Worm (Caenorhabditis elegans) whole organism, L4 larva: ENCODE results near the gene pqn-2.

ENCODE experiments used
- D1046.2 ChIP-seq: fragments of 200-800 bp; sonication (Bioruptor generic); IDR thresholded peaks from 2 replicates; pipeline ENCODE4 v1.3.6; 2022; ENCODE audit warnings: missing genetic modification characterization, missing compliant biosample characterization
- F10B5.3 ChIP-seq: sonication (generic microtip); optimal IDR thresholded peaks from 2 replicates; lab custom pipeline; 2016; ENCODE audit warnings: mild to moderate bottlenecking, missing genetic modification characterization, missing compliant biosample characterization
- F26F4.8 ChIP-seq: fragments of 200-800 bp; sonication (Bioruptor generic); conservative IDR thresholded peaks from 2 replicates; pipeline ENCODE4 v1.3.6; 2022; ENCODE audit warnings: missing genetic modification characterization, missing compliant biosample characterization
- R02D3.7 ChIP-seq: fragments of 150-350 bp; sonication (generic microtip); optimal IDR thresholded peaks from 3 replicates; lab custom pipeline; 2014; ENCODE audit warnings: missing biosample characterization, missing genetic modification characterization
- T20F7.1 ChIP-seq: fragments of 200-800 bp; sonication (Bioruptor generic); optimal IDR thresholded peaks from 2 replicates; lab custom pipeline; 2018; ENCODE audit warnings: mild to moderate bottlenecking, missing genetic modification characterization, missing compliant biosample characterization
- Y5F2A.4 ChIP-seq: fragments of 200-800 bp; sonication (Bioruptor generic); optimal IDR thresholded peaks from 2 replicates; lab custom pipeline; 2018; ENCODE audit warnings: mild to moderate bottlenecking, missing genetic modification characterization, missing compliant biosample characterization
- Y75B8A.6 ChIP-seq: fragments of 200-800 bp; sonication (Bioruptor generic); IDR thresholded peaks from 2 replicates; pipeline ENCODE4 v1.3.6; 2022; ENCODE audit warnings: missing genetic modification reagents, missing genetic modification characterization, missing compliant biosample characterization
- aly-2 ChIP-seq: sonication (generic microtip); optimal IDR thresholded peaks from 2 replicates; lab custom pipeline; 2018; ENCODE audit warnings: missing biosample characterization, missing genetic modification characterization
- ama-1 ChIP-seq: fragments of 150-350 bp; optimal IDR thresholded peaks from 2 replicates; lab custom pipeline; 2014; ENCODE audit warnings: inconsistent platforms, mixed read lengths
- arid-1 ChIP-seq: fragments of 200-800 bp; sonication (Bioruptor generic); conservative IDR thresholded peaks from 2 replicates; pipeline ENCODE4 v1.3.6; 2022; ENCODE audit warnings: missing genetic modification reagents, missing genetic modification characterization, missing compliant biosample characterization
- ceh-20 ChIP-seq: fragments of 200-800 bp; sonication (Bioruptor generic); IDR thresholded peaks from 2 replicates; pipeline ENCODE4 v1.3.6; 2022; ENCODE audit warnings: missing genetic modification reagents, missing genetic modification characterization, missing compliant biosample characterization
- ceh-44 ChIP-seq: fragments of 200-800 bp; sonication (Bioruptor generic); IDR thresholded peaks from 2 replicates; pipeline ENCODE4 v1.3.6; 2022; ENCODE audit warnings: missing genetic modification reagents, missing genetic modification characterization, missing compliant biosample characterization
- ceh-62 ChIP-seq: sonication (generic microtip); optimal IDR thresholded peaks from 2 replicates; lab custom pipeline; 2017; ENCODE audit warnings: missing biosample characterization, missing genetic modification characterization
- cey-2 ChIP-seq: sonication (generic microtip); optimal IDR thresholded peaks from 3 replicates; lab custom pipeline; 2017; ENCODE audit warnings: missing genetic modification characterization, mild to moderate bottlenecking, missing compliant biosample characterization, antibody characterized with exemption, borderline replicate concordance; ENCODE audit not compliant: insufficient read depth
- daf-12 ChIP-seq: fragments of 150-350 bp; optimal IDR thresholded peaks from 2 replicates; lab custom pipeline; 2014; ENCODE audit warnings: missing biosample characterization, missing genetic modification reagents, missing genetic modification characterization
- daf-16 ChIP-seq, 3 experiments: sonication (generic microtip); optimal IDR thresholded peaks; 2 replicates each; lab custom pipeline; 2016 to 2017; ENCODE audit warnings: missing genetic modification characterization in 3 of 3, missing genetic modification reagents in 3 of 3, mild to moderate bottlenecking in 2 of 3, missing compliant biosample characterization in 2 of 3, missing biosample characterization in 1 of 3, moderate library complexity in 1 of 3
- dmd-9 ChIP-seq: fragments of 200-800 bp; sonication (Bioruptor generic); IDR thresholded peaks from 2 replicates; pipeline ENCODE4 v1.3.6; 2022; ENCODE audit warnings: missing genetic modification reagents, missing genetic modification characterization, missing compliant biosample characterization
- dve-1 ChIP-seq: sonication (generic microtip); optimal IDR thresholded peaks from 2 replicates; lab custom pipeline; 2017; ENCODE audit warnings: antibody characterized with exemption, mild to moderate bottlenecking, missing genetic modification characterization, missing compliant biosample characterization; ENCODE audit not compliant: insufficient read depth
- egl-27 ChIP-seq: sonication (generic microtip); optimal IDR thresholded peaks from 3 replicates; lab custom pipeline; 2017; ENCODE audit warnings: missing biosample characterization, missing genetic modification reagents, missing genetic modification characterization
- egl-43 ChIP-seq: fragments of 200-800 bp; sonication (Bioruptor generic); IDR thresholded peaks from 2 replicates; pipeline ENCODE4 v1.3.6; 2022; ENCODE audit warnings: missing genetic modification reagents, missing genetic modification characterization, missing compliant biosample characterization
- gei-8 ChIP-seq: fragments of 200-800 bp; sonication (Bioruptor generic); optimal IDR thresholded peaks from 2 replicates; lab custom pipeline; 2018; ENCODE audit warnings: mild to moderate bottlenecking, missing genetic modification characterization, missing compliant biosample characterization
- hif-1 ChIP-seq, 2 experiments: sonication (generic microtip); optimal IDR thresholded peaks; 2 replicates each; lab custom pipeline; 2016 to 2017; ENCODE audit warnings: missing compliant biosample characterization in 2 of 2, missing genetic modification characterization in 2 of 2, missing genetic modification reagents in 2 of 2, missing genotype in 2 of 2, mild to moderate bottlenecking in 1 of 2
- hlh-11 ChIP-seq: fragments of 200-800 bp; sonication (Bioruptor generic); optimal IDR thresholded peaks from 2 replicates; lab custom pipeline; 2018; ENCODE audit warnings: mild to moderate bottlenecking, missing genetic modification characterization, missing compliant biosample characterization
- hlh-30 ChIP-seq: sonication (generic microtip); optimal IDR thresholded peaks from 2 replicates; lab custom pipeline; 2017; ENCODE audit warnings: antibody characterized with exemption, mild to moderate bottlenecking, missing genetic modification characterization, missing compliant biosample characterization; ENCODE audit not compliant: insufficient read depth
- jun-1 ChIP-seq: fragments of 150-350 bp; optimal IDR thresholded peaks from 2 replicates; lab custom pipeline; 2014; ENCODE audit warnings: missing biosample characterization, missing genetic modification reagents, missing genetic modification characterization
- lim-7 ChIP-seq: fragments of 200-800 bp; sonication (Bioruptor generic); IDR thresholded peaks from 2 replicates; pipeline ENCODE4 v1.3.6; 2022; ENCODE audit warnings: missing genetic modification characterization, missing compliant biosample characterization
- lin-1 ChIP-seq: fragments of 200-800 bp; sonication (Bioruptor generic); IDR thresholded peaks from 2 replicates; pipeline ENCODE4 v1.3.6; 2022; ENCODE audit warnings: missing genetic modification reagents, missing genetic modification characterization, missing compliant biosample characterization
- lin-15B ChIP-seq: fragments of 150-350 bp; sonication (generic microtip); optimal IDR thresholded peaks from 3 replicates; lab custom pipeline; 2014; ENCODE audit warnings: missing biosample characterization, missing genetic modification characterization
- lin-38 ChIP-seq: fragments of 200-800 bp; sonication (Bioruptor generic); IDR thresholded peaks from 2 replicates; pipeline ENCODE4 v1.3.6; 2022; ENCODE audit warnings: missing genetic modification reagents, missing genetic modification characterization, missing compliant biosample characterization
- lin-39 ChIP-seq: fragments of 150-350 bp; optimal IDR thresholded peaks from 2 replicates; lab custom pipeline; 2014; ENCODE audit warnings: missing biosample characterization, missing genetic modification reagents, missing genetic modification characterization
- lsy-2 ChIP-seq, 2 experiments: fragments of 150-350 bp in 1 of 2; sonication (generic microtip) in 1 of 2; optimal IDR thresholded peaks; 2 replicates each; lab custom pipeline; 2014 to 2017; ENCODE audit warnings: missing biosample characterization in 2 of 2, missing genetic modification characterization in 2 of 2
- mdl-1 ChIP-seq, 2 experiments: fragments of 150-350 bp in 1 of 2; sonication (generic microtip) in 1 of 2; optimal IDR thresholded peaks; 2 replicates each; lab custom pipeline; 2014 to 2017; ENCODE audit warnings: missing biosample characterization in 2 of 2, missing genetic modification characterization in 2 of 2
- mdt-29 ChIP-seq: fragments of 200-800 bp; sonication (Bioruptor generic); IDR thresholded peaks from 2 replicates; pipeline ENCODE4 v1.3.6; 2022; ENCODE audit warnings: missing genetic modification reagents, missing genetic modification characterization, missing compliant biosample characterization
- mes-2 ChIP-seq: sonication (generic microtip); optimal IDR thresholded peaks from 2 replicates; lab custom pipeline; 2016; ENCODE audit warnings: missing genotype, mild to moderate bottlenecking, missing genetic modification characterization, missing compliant biosample characterization; ENCODE audit not compliant: poor library complexity, severe bottlenecking
- mxl-3 ChIP-seq: fragments of 200-800 bp; sonication (Bioruptor generic); optimal IDR thresholded peaks from 2 replicates; lab custom pipeline; 2018; ENCODE audit warnings: mild to moderate bottlenecking, missing genetic modification characterization, missing compliant biosample characterization
- nhr-102 ChIP-seq: sonication (generic microtip); optimal IDR thresholded peaks from 2 replicates; lab custom pipeline; 2016; ENCODE audit warnings: mild to moderate bottlenecking, missing genetic modification characterization, moderate library complexity, missing compliant biosample characterization
- nhr-11 ChIP-seq: fragments of 150-350 bp; optimal IDR thresholded peaks from 2 replicates; lab custom pipeline; 2014; ENCODE audit warnings: missing biosample characterization, missing genetic modification characterization
- nhr-42 ChIP-seq: fragments of 200-800 bp; sonication (Bioruptor generic); IDR thresholded peaks from 2 replicates; pipeline ENCODE4 v1.3.6; 2022; ENCODE audit warnings: missing genetic modification characterization, missing compliant biosample characterization
- nhr-48 ChIP-seq: sonication (generic microtip); optimal IDR thresholded peaks from 2 replicates; lab custom pipeline; 2016; ENCODE audit warnings: mild to moderate bottlenecking, missing genetic modification characterization, missing compliant biosample characterization
- nhr-6 ChIP-seq: fragments of 150-350 bp; optimal IDR thresholded peaks from 2 replicates; lab custom pipeline; 2014; ENCODE audit warnings: missing biosample characterization, missing genetic modification characterization
- nhr-76 ChIP-seq: fragments of 150-350 bp; optimal IDR thresholded peaks from 2 replicates; lab custom pipeline; 2014; ENCODE audit warnings: missing biosample characterization, missing genetic modification characterization
- php-3 ChIP-seq: fragments of 200-800 bp; sonication (Bioruptor generic); IDR thresholded peaks from 2 replicates; pipeline ENCODE4 v1.3.6; 2022; ENCODE audit warnings: missing genetic modification reagents, missing genetic modification characterization, missing compliant biosample characterization
- pqm-1 ChIP-seq: sonication (generic microtip); optimal IDR thresholded peaks from 2 replicates; lab custom pipeline; 2017; ENCODE audit warnings: missing biosample characterization, missing genetic modification characterization
- rbr-2 ChIP-seq: sonication (generic microtip); optimal IDR thresholded peaks from 2 replicates; lab custom pipeline; 2016; ENCODE audit warnings: missing genotype, missing genetic modification characterization, missing compliant biosample characterization
- sdz-12 ChIP-seq: fragments of 200-800 bp; sonication (Bioruptor generic); optimal IDR thresholded peaks from 2 replicates; lab custom pipeline; 2018; ENCODE audit warnings: mild to moderate bottlenecking, missing genetic modification characterization, missing compliant biosample characterization
- snpc-1.2 ChIP-seq: fragments of 200-800 bp; sonication (Bioruptor generic); IDR thresholded peaks from 2 replicates; pipeline ENCODE4 v1.3.6; 2022; ENCODE audit warnings: missing genetic modification reagents, missing genetic modification characterization, missing compliant biosample characterization
- spr-3 ChIP-seq: fragments of 200-800 bp; sonication (Bioruptor generic); optimal IDR thresholded peaks from 2 replicates; lab custom pipeline; 2018; ENCODE audit warnings: mild to moderate bottlenecking, missing genetic modification characterization, missing compliant biosample characterization
- tra-1 ChIP-seq: fragments of 200-800 bp; sonication (Bioruptor generic); IDR thresholded peaks from 2 replicates; pipeline ENCODE4 v1.3.6; 2022; ENCODE audit warnings: missing genetic modification reagents, missing genetic modification characterization, missing compliant biosample characterization
- unc-130 ChIP-seq: sonication (generic microtip); optimal IDR thresholded peaks from 2 replicates; lab custom pipeline; 2016; ENCODE audit warnings: missing genetic modification reagents, missing genetic modification characterization, missing compliant biosample characterization
- zfp-2 ChIP-seq: sonication (generic microtip); optimal IDR thresholded peaks from 2 replicates; lab custom pipeline; 2016; ENCODE audit warnings: mild to moderate bottlenecking, missing genetic modification characterization, missing compliant biosample characterization
- ztf-7 ChIP-seq: fragments of 150-350 bp; optimal IDR thresholded peaks from 2 replicates; lab custom pipeline; 2014; ENCODE audit warnings: missing biosample characterization, missing genetic modification characterization

pqn-2 gene

ce11 chrV:10371177-10371576 lies 11.1 kb upstream of the pqn-2 start (continued):
- TF ChIP-seq D1046.2 (GFP tag; lab: Robert Waterston, UW) (no peak), egl-27 (no peak), nhr-102 (tag; lab: Kevin White, UChicago) (no peak), cey-2 (tag; lab: Kevin White, UChicago) (peak; percentile 59), snpc-1.2 (GFP tag; lab: Robert Waterston, UW) (no peak), ceh-44 (GFP tag; lab: Robert Waterston, UW) (no peak), ceh-62 (tag; lab: Kevin White, UChicago) (no peak), mdt-29 (no peak), php-3 (GFP tag; lab: Robert Waterston, UW) (0 out of 2 replicates have a peak, but pooled peaks have one; percentile 33), egl-43 (no peak), Y5F2A.4 (GFP tag; lab: Kevin White, UChicago) (no peak), mes-2 (tag; lab: Kevin White, UChicago) (no peak), rbr-2 (tag; lab: Kevin White, UChicago) (no peak), pqm-1 (peak; percentile 38), hif-1 (tag; optimal IDR thresholded peaks at IDR 0.05; lab: Kevin White, UChicago) (peak in 1 of 2 experiments; percentile 45), lim-7 (GFP tag; lab: Robert Waterston, UW) (no peak), daf-16 (GFP tag; optimal IDR thresholded peaks at IDR 0.05; lab: Kevin White, UChicago) (no peak), daf-16 (tag; optimal IDR thresholded peaks at IDR 0.05; lab: Kevin White, UChicago) (peak; percentile 83), lin-15B (no peak), unc-130 (GFP tag; lab: Kevin White, UChicago) (no peak), arid-1 (GFP tag; lab: Robert Waterston, UW) (no peak), lin-1 (GFP tag; lab: Robert Waterston, UW) (no peak), daf-12 (no peak), hlh-30 (tag; lab: Kevin White, UChicago) (peak; percentile 82), aly-2 (tag; lab: Kevin White, UChicago) (no peak), Y75B8A.6 (no peak), nhr-6 (peak; percentile 5), dve-1 (peak; percentile 89), nhr-11 (tag; lab: Kevin White, UChicago) (no peak), spr-3 (GFP tag; lab: Kevin White, UChicago) (no peak), nhr-42 (GFP tag; lab: Robert Waterston, UW) (no peak), zfp-2 (tag; lab: Kevin White, UChicago) (no peak), dmd-9 (GFP tag; lab: Robert Waterston, UW) (no peak), nhr-48 (tag; lab: Kevin White, UChicago) (peak; percentile 67), gei-8 (GFP tag; lab: Kevin White, UChicago) (no peak), lin-38 (GFP tag; lab: Robert Waterston, UW) (no peak), hlh-11 (peak; percentile 86), nhr-76 (tag; lab: Kevin White, UChicago) (no peak), jun-1 (no peak), ama-1 (lab: Kevin White, UChicago) (no peak), lin-39 (tag; lab: Kevin White, UChicago) (no peak), T20F7.1 (GFP tag; lab: Kevin White, UChicago) (peak; percentile 56), mdl-1 (tag; optimal IDR thresholded peaks at IDR 0.05; lab: Kevin White, UChicago) (peak in 1 of 2 experiments; percentile 66), F26F4.8 (GFP tag; lab: Robert Waterston, UW) (no peak), mxl-3 (GFP tag; lab: Kevin White, UChicago) (peak; percentile 72), F10B5.3 (tag; lab: Kevin White, UChicago) (no peak), ztf-7 (tag; lab: Kevin White, UChicago) (no peak), tra-1 (GFP tag; lab: Robert Waterston, UW) (peak; percentile 74; the same call in 1 of the 2 replicates), lsy-2 (tag; optimal IDR thresholded peaks at IDR 0.05; lab: Kevin White, UChicago) (no peak), ceh-20 (GFP tag; lab: Robert Waterston, UW) (no peak), sdz-12 (GFP tag; lab: Kevin White, UChicago) (no peak), R02D3.7 (no peak)
